Fruit fly (Drosophila melanogaster) Kc167 (cell line): ENCODE data around the gene CG43925.

ENCODE experiments used
- Sin3A ChIP-seq: fragments of >200 bp; optimal IDR thresholded peaks from 2 replicates; lab custom pipeline; 2018; ENCODE audit warnings: missing external identifiers
- h ChIP-seq: fragments of >200 bp; optimal IDR thresholded peaks from 3 replicates; lab custom pipeline; 2018; ENCODE audit warnings: missing external identifiers
- insv ChIP-seq: fragments of >200 bp; optimal IDR thresholded peaks from 3 replicates; lab custom pipeline; 2018; ENCODE audit warnings: missing external identifiers
- psq ChIP-seq: fragments of >200 bp; optimal IDR thresholded peaks from 2 replicates; lab custom pipeline; 2017; ENCODE audit warnings: missing external identifiers
- ttk ChIP-seq: sonication (Bioruptor generic); optimal IDR thresholded peaks from 2 replicates; lab custom pipeline; 2017; ENCODE audit warnings: missing external identifiers

dm6 chr2L:13142803-13143202, 33.4 kb upstream of the CG43925 start, which contains the start of gene CG9928:
- no peak for TF ChIP-seq Sin3A (lab: Kevin White, UChicago)
- TF ChIP-seq insv (lab: Kevin White, UChicago): no peak
- TF ChIP-seq h: no peak
- no peak for TF ChIP-seq ttk
- no peak for TF ChIP-seq psq (lab: Kevin White, UChicago)
